Worm (Caenorhabditis elegans) whole organism, L4 larva: Measurements from ENCODE around the gene W09B6.4.

ENCODE experiments used
- hlh-30 ChIP-seq: sonication (generic microtip); optimal IDR thresholded peaks from 2 replicates; lab custom pipeline; 2017; ENCODE audit warnings: antibody characterized with exemption, mild to moderate bottlenecking, missing genetic modification characterization, missing compliant biosample characterization; ENCODE audit not compliant: insufficient read depth
- unc-130 ChIP-seq: sonication (generic microtip); optimal IDR thresholded peaks from 2 replicates; lab custom pipeline; 2016; ENCODE audit warnings: missing genetic modification reagents, missing genetic modification characterization, missing compliant biosample characterization

ce11 chrII:1116521-1116920, 24.1 kb downstream of the W09B6.4 start:
- TF ChIP-seq unc-130 (no peak), hlh-30 (tag; lab: Kevin White, UChicago) (no peak)
